Worm (Caenorhabditis elegans): Measurements from ENCODE around the gene glr-1.

The glr-1 gene

DNA sequence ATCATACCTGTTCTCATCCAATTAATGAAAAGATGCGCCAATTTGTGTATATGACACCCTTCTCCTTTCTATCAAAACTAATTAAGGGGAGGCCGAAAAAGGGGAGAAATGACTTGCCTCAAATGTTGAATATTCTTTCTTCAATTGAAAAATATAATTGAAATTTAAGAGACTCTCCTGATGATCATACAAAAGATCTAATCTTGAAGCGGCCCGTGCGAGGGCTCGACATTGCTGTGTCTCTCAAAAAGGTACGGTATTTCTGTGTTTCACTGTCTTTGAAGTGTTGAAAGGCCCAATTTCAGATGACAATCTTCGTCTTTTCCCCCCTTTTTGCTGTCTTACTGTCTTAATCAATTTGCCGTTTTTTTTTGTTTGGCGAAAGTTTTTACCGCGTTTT, 32.6 kb upstream of the glr-1 start:
- TF ChIP-seq lin-14 (GFP tag; optimal IDR thresholded peaks at IDR 0.05) = peak; percentile 70
- TF ChIP-seq lsy-2 (tag; optimal IDR thresholded peaks at IDR 0.05) = peak in 1 of 2 experiments; percentile 44
- peak; percentile 49 for TF ChIP-seq blmp-1 (tag; optimal IDR thresholded peaks at IDR 0.05)
- peak; percentile 87 for TF ChIP-seq nhr-85 (tag)
- TF ChIP-seq nhr-11 (tag; optimal IDR thresholded peaks at IDR 0.05) = no peak

DNA sequence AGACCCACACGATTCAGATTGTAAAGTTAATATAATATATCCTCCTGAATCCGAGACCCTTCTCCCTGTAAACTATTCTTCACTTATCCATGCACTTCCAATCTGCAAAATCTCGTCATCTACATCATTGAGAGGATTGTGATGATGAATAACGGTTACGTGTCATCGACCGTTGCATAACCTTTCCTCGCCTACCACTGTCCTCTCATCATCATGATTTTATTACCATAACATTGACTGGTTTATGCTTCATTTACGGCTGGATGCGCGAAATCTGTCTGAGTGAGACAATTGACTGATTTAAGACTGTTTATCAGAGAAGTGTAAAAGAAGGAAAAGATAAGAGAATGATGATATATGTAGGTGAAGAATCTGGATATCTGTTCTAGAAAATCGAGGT, 31.8 kb upstream of the glr-1 start:
- TF ChIP-seq nhr-11 (tag; optimal IDR thresholded peaks at IDR 0.05) = no peak
- TF ChIP-seq ets-5 (GFP tag; IDR thresholded peaks at IDR 0.05) = no peak
- no peak for TF ChIP-seq skn-1 (tag; optimal IDR thresholded peaks at IDR 0.05)
- TF ChIP-seq snpc-4 (tag; optimal IDR thresholded peaks at IDR 0.05) = no peak
- TF ChIP-seq efl-3 (GFP tag; optimal IDR thresholded peaks at IDR 0.05) = no peak
- no peak for TF ChIP-seq C16A3.4 (tag; optimal IDR thresholded peaks at IDR 0.05)
- TF ChIP-seq lin-35 (GFP tag; optimal IDR thresholded peaks at IDR 0.05) = no peak
- TF ChIP-seq lin-39 (tag; optimal IDR thresholded peaks at IDR 0.05) = no peak

DNA sequence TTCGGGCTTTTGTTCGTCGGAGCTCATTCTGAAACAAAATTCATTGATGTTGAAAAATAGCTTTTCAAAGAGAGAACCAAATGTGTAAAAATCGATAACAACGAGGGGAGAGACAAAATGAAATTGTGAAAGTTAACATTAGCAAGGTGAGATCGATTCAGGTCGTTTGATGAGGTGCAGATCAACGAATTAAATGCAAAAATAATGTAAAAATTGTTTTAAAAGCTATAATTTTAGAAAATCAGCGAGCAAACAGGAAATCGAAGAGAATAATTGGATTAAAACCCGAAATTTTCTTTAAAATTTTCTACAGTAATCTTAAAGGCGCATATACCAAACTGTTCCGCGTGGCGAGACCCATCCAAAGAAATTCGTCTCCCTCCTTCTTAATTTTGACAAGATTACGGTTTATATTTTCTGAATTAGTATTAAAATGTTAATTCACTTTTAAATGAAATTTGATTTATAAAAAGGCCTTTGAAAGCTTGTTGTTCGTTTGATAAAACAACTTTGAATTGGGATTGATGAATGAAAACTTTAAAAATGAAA, 30.0 kb upstream of the glr-1 start, which contains the start of gene C13G5.2:
Gene C13G5.2, minus strand, starts transcription at position 51 of the 549 bp plus-strand sequence.
- TF ChIP-seq aha-1 (tag; optimal IDR thresholded peaks at IDR 0.05) (no peak), dpl-1 (GFP tag; optimal IDR thresholded peaks at IDR 0.05) (no peak), nhr-28 (tag; optimal IDR thresholded peaks at IDR 0.05) (no peak), snu-23 (GFP tag; optimal IDR thresholded peaks at IDR 0.05) (no peak), efl-1 (optimal IDR thresholded peaks at IDR 0.05) (no peak), efl-1 (GFP tag; optimal IDR thresholded peaks at IDR 0.05 in 1 of 2) (peak in 1 of 2 experiments; percentile 33)

DNA sequence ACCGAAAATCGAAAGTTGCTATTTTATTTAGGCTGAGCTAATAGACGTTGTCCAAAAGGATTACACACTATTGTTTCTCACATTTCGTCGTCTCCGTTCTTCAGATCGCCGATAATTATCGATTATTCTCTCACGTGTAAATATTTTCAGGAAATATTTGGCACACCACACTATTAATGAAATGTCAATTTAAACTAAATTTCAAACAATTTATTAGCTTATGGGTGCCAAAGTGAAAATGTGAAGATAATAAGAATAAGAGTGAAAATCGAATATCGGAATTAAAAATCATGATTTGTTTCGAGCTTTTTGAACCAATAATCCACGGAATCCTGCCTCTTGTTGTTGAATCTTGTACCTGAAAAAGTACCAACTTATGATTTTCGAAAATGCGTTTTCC, 28.1 kb upstream of the glr-1 start, which contains the start of gene C06E1.11:
Gene C06E1.11, minus strand, starts transcription at position 101 of the 400 bp plus-strand sequence.
- TF ChIP-seq zag-1 (tag; optimal IDR thresholded peaks at IDR 0.05) (no peak), efl-1 (optimal IDR thresholded peaks at IDR 0.05) (no peak), efl-1 (GFP tag; optimal IDR thresholded peaks at IDR 0.05 in 1 of 2) (peak in 1 of 2 experiments; percentile 35)

DNA sequence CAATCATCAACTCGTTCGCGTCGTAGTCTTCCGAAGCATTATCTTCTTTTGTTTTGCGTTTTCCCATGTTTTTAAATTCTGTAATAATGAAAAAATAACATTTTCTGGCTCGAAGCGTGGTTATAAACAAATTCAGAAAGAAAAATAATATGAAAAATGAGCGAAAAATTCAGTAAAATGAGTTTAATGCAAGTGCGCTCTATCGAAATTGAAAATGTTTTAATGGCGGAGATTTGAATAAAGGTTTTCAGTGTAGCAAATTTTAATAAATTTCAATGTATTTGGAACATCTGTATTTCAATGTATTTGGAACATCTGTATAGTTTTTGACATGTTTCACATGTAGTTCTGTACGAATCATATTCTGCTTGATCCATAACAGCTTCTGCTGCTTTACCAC, 26.0 kb upstream of the glr-1 start, which contains the start of gene rha-2:
Gene rha-2, minus strand, starts transcription at position 80 of the 400 bp plus-strand sequence.
- TF ChIP-seq F16B12.6 (tag; optimal IDR thresholded peaks at IDR 0.05) (peak; percentile 22), C16A3.4 (tag; optimal IDR thresholded peaks at IDR 0.05) (peak; percentile 42), lin-15B (tag; optimal IDR thresholded peaks at IDR 0.05) (peak; percentile 12), dpl-1 (GFP tag; optimal IDR thresholded peaks at IDR 0.05) (peak; percentile 83 to 91 (median 88)), nhr-237 (tag; optimal IDR thresholded peaks at IDR 0.05) (no peak), lsy-2 (tag; optimal IDR thresholded peaks at IDR 0.05) (peak; percentile 31 to 72), lir-3 (tag; optimal IDR thresholded peaks at IDR 0.05; ENCODE audit: poor library complexity) (no peak), dsc-1 (tag; optimal IDR thresholded peaks at IDR 0.05) (no peak), nhr-47 (tag; optimal IDR thresholded peaks at IDR 0.05) (peak; percentile 3), snu-23 (GFP tag; optimal IDR thresholded peaks at IDR 0.05) (peak; percentile 13), lin-39 (tag; optimal IDR thresholded peaks at IDR 0.05) (peak; percentile 11), isw-1 (GFP tag; IDR thresholded peaks at IDR 0.05) (peak; percentile 12; the same call in 1 of the 2 replicates), elt-2 (tag; optimal IDR thresholded peaks at IDR 0.05) (no peak), xbp-1 (tag; optimal IDR thresholded peaks at IDR 0.05) (peak; percentile 5), zag-1 (tag; optimal IDR thresholded peaks at IDR 0.05) (no peak), ceh-82 (tag; optimal IDR thresholded peaks at IDR 0.05) (peak in 1 of 3 experiments; percentile 27), blmp-1 (tag; optimal IDR thresholded peaks at IDR 0.05) (peak; percentile 15), ztf-4 (tag; optimal IDR thresholded peaks at IDR 0.05) (no peak), efl-1 (optimal IDR thresholded peaks at IDR 0.05) (peak; percentile 62 to 88), efl-1 (GFP tag; optimal IDR thresholded peaks at IDR 0.05 in 1 of 2) (peak; percentile 90 to 99), lin-35 (GFP tag; optimal IDR thresholded peaks at IDR 0.05) (peak; percentile 89 to 95)

DNA sequence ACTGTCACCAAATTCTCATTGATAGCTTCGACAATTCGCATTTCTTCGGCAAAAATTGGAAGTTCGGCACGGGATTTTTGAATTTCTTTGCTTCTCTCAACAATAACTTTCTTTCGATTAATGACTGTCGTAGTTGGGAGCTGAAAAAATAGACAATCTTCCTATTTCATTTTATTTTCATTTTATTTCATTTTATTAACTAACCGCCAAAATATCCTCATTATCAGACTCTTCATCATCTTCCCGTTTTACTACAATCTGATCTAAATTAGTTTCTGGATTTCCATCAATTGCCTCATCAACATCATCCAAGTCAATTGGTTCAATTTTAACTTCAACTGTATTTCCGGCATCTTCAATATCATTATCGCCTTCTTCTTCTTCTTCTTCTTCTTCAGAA, 25.1 kb upstream of the glr-1 start:
- no peak for TF ChIP-seq elt-2 (tag; optimal IDR thresholded peaks at IDR 0.05)
- no peak for TF ChIP-seq sox-4 (tag; optimal IDR thresholded peaks at IDR 0.05)
- no peak for TF ChIP-seq hlh-4 (tag; optimal IDR thresholded peaks at IDR 0.05)

Data from whole organism, L1 larva.